Worm (Caenorhabditis elegans) whole organism, midembryonic: ENCODE measurements around the gene W10C6.2.
A peak's percentile ranks its signal among the peaks of the same experiment; 100 is the strongest.

Source experiments
- T22C8.4 ChIP-seq: fragments of 200-800 bp; sonication (Bioruptor generic); IDR thresholded peaks from 2 replicates; pipeline ENCODE4 v1.3.6; 2022; ENCODE audit warnings: missing genetic modification characterization, missing compliant biosample characterization
- cog-1 ChIP-seq: sonication (generic microtip); optimal IDR thresholded peaks from 2 replicates; lab custom pipeline; 2016; ENCODE audit warnings: missing genetic modification characterization, missing compliant biosample characterization
- flt-1 ChIP-seq: fragments of 200-800 bp; sonication (Bioruptor generic); IDR thresholded peaks from 2 replicates; pipeline ENCODE4 v1.3.6; 2022; ENCODE audit warnings: missing genetic modification characterization, missing compliant biosample characterization
- klf-2 ChIP-seq: fragments of 200-800 bp; sonication (Bioruptor generic); conservative IDR thresholded peaks from 2 replicates; pipeline ENCODE4 v1.3.6; 2022; ENCODE audit warnings: missing genetic modification reagents, missing genetic modification characterization, missing compliant biosample characterization
- med-1 ChIP-seq: sonication (generic microtip); optimal IDR thresholded peaks from 2 replicates; lab custom pipeline; 2017; ENCODE audit warnings: missing genetic modification characterization, mild to moderate bottlenecking, missing compliant biosample characterization, antibody characterized with exemption, missing genetic modification reagents; ENCODE audit not compliant: insufficient read depth
- ref-1 ChIP-seq: fragments of 200-800 bp; sonication (Bioruptor generic); conservative IDR thresholded peaks from 2 replicates; pipeline ENCODE4 v1.3.6; 2022; ENCODE audit warnings: missing genetic modification reagents, missing genetic modification characterization, missing compliant biosample characterization
- tab-1 ChIP-seq: fragments of 200-800 bp; sonication (Bioruptor generic); IDR thresholded peaks from 2 replicates; pipeline ENCODE4 v1.3.6; 2022; ENCODE audit warnings: missing genetic modification characterization, missing compliant biosample characterization
- ztf-23 ChIP-seq: fragments of 200-800 bp; sonication (Bioruptor generic); IDR thresholded peaks from 2 replicates; pipeline ENCODE4 v1.3.6; 2022; ENCODE audit warnings: missing genetic modification reagents, missing genetic modification characterization, missing compliant biosample characterization
- ztf-29 ChIP-seq: fragments of 200-800 bp; sonication (Bioruptor generic); IDR thresholded peaks from 2 replicates; pipeline ENCODE4 v1.3.6; 2022; ENCODE audit warnings: missing genetic modification reagents, missing genetic modification characterization, missing compliant biosample characterization

W10C6.2 gene

ce11 chrII:11132542-11132941 is 10.8 kb upstream of the W10C6.2 start, which contains the start of gene F40F8.11:
Gene F40F8.11 (minus strand): TSS chrII:11132590.
- TF ChIP-seq klf-2 (no peak), med-1 (GFP tag; lab: Kevin White, UChicago) (no peak), cog-1 (peak; percentile 10)

- TF ChIP-seq flt-1 (GFP tag; lab: Robert Waterston, UW) (no peak), klf-2 (no peak), med-1 (GFP tag; lab: Kevin White, UChicago) (no peak), tab-1 (GFP tag; lab: Robert Waterston, UW) (no peak), ztf-23 (GFP tag; lab: Robert Waterston, UW) (no peak), cog-1 (no peak), ref-1 (no peak), ztf-29 (GFP tag; lab: Robert Waterston, UW) (no peak), T22C8.4 (GFP tag; lab: Robert Waterston, UW) (no peak)
Measured at ce11 chrII:11129517-11129916, 7.8 kb upstream of the W10C6.2 start, which contains the start of gene F40F8.12. Gene F40F8.12 (plus strand): TSS chrII:11129817.

ce11 chrII:11128989-11129388 is 7.3 kb upstream of the W10C6.2 start, which contains the start of gene F40F8.3:
Gene F40F8.3 (plus strand): TSS chrII:11129289.
- no peak for TF ChIP-seq cog-1
- TF ChIP-seq flt-1 (GFP tag; lab: Robert Waterston, UW), result no peak
- TF ChIP-seq ref-1, result no peak
- no peak for TF ChIP-seq ztf-29 (GFP tag; lab: Robert Waterston, UW)
- no peak for TF ChIP-seq med-1 (GFP tag; lab: Kevin White, UChicago)
- no peak for TF ChIP-seq ztf-23 (GFP tag; lab: Robert Waterston, UW)
- no peak for TF ChIP-seq tab-1 (GFP tag; lab: Robert Waterston, UW)
- no peak for TF ChIP-seq T22C8.4 (GFP tag; lab: Robert Waterston, UW)
- no peak for TF ChIP-seq klf-2

- TF ChIP-seq T22C8.4 (GFP tag; lab: Robert Waterston, UW) (no peak), med-1 (GFP tag; lab: Kevin White, UChicago) (no peak), ztf-29 (GFP tag; lab: Robert Waterston, UW) (no peak), tab-1 (GFP tag; lab: Robert Waterston, UW) (no peak), ref-1 (no peak), cog-1 (no peak), klf-2 (no peak), ztf-23 (GFP tag; lab: Robert Waterston, UW) (no peak), flt-1 (GFP tag; lab: Robert Waterston, UW) (no peak)
Measured at ce11 chrII:11127364-11127763, 5.7 kb upstream of the W10C6.2 start, which contains the start of gene F40F8.1. Gene F40F8.1 (plus strand): TSS chrII:11127664.

- TF ChIP-seq med-1 (GFP tag; lab: Kevin White, UChicago) (no peak), ztf-29 (GFP tag; lab: Robert Waterston, UW) (no peak), klf-2 (no peak), flt-1 (GFP tag; lab: Robert Waterston, UW) (peak; percentile 46; the same call in 1 of the 2 replicates)
Measured at ce11 chrII:11126312-11127000, 4.8 kb upstream of the W10C6.2 start, which contains the start of the genes rps-9 and lsm-1. Gene rps-9 (minus strand): TSS chrII:11126362. Gene lsm-1 (plus strand): TSS chrII:11126950.

- no peak for TF ChIP-seq ztf-29 (GFP tag; lab: Robert Waterston, UW)
- no peak for TF ChIP-seq cog-1
- no peak for TF ChIP-seq ztf-23 (GFP tag; lab: Robert Waterston, UW)
- no peak for TF ChIP-seq ref-1
- no peak for TF ChIP-seq med-1 (GFP tag; lab: Kevin White, UChicago)
- no peak for TF ChIP-seq T22C8.4 (GFP tag; lab: Robert Waterston, UW)
- TF ChIP-seq klf-2, result no peak
- TF ChIP-seq tab-1 (GFP tag; lab: Robert Waterston, UW), result no peak
- no peak for TF ChIP-seq flt-1 (GFP tag; lab: Robert Waterston, UW)
Measured at ce11 chrII:11125059-11125594, 3.4 kb upstream of the W10C6.2 start.

- TF ChIP-seq cog-1, result no peak
- TF ChIP-seq ref-1, result no peak
- TF ChIP-seq med-1 (GFP tag; lab: Kevin White, UChicago), result no peak
- no peak for TF ChIP-seq klf-2
- no peak for TF ChIP-seq tab-1 (GFP tag; lab: Robert Waterston, UW)
- no peak for TF ChIP-seq flt-1 (GFP tag; lab: Robert Waterston, UW)
- no peak for TF ChIP-seq ztf-23 (GFP tag; lab: Robert Waterston, UW)
- no peak for TF ChIP-seq ztf-29 (GFP tag; lab: Robert Waterston, UW)
- no peak for TF ChIP-seq T22C8.4 (GFP tag; lab: Robert Waterston, UW)
Measured at ce11 chrII:11112419-11112818, 9.3 kb downstream of the W10C6.2 start, which contains the start of gene mat-2. Gene mat-2 (plus strand): TSS chrII:11112719.

- TF ChIP-seq med-1 (GFP tag; lab: Kevin White, UChicago), result no peak
- no peak for TF ChIP-seq T22C8.4 (GFP tag; lab: Robert Waterston, UW)
- TF ChIP-seq cog-1, result no peak
- TF ChIP-seq ztf-29 (GFP tag; lab: Robert Waterston, UW), result no peak
- TF ChIP-seq klf-2, result no peak
- no peak for TF ChIP-seq tab-1 (GFP tag; lab: Robert Waterston, UW)
- no peak for TF ChIP-seq ztf-23 (GFP tag; lab: Robert Waterston, UW)
- TF ChIP-seq flt-1 (GFP tag; lab: Robert Waterston, UW), result no peak
- no peak for TF ChIP-seq ref-1
Measured at ce11 chrII:11111107-11111506, 10.6 kb downstream of the W10C6.2 start, which contains the start of gene glb-4. Gene glb-4 (minus strand): TSS chrII:11111207.

- TF ChIP-seq ztf-29 (GFP tag; lab: Robert Waterston, UW), result no peak
- no peak for TF ChIP-seq ztf-23 (GFP tag; lab: Robert Waterston, UW)
- no peak for TF ChIP-seq ref-1
- no peak for TF ChIP-seq tab-1 (GFP tag; lab: Robert Waterston, UW)
- TF ChIP-seq T22C8.4 (GFP tag; lab: Robert Waterston, UW), result no peak
- TF ChIP-seq med-1 (GFP tag; lab: Kevin White, UChicago), result no peak
- no peak for TF ChIP-seq flt-1 (GFP tag; lab: Robert Waterston, UW)
- no peak for TF ChIP-seq klf-2
- no peak for TF ChIP-seq cog-1
Measured at ce11 chrII:11110419-11110818, 11.3 kb downstream of the W10C6.2 start.
